Worm (Caenorhabditis elegans): Measurements from ENCODE around the gene fbxa-214.
"Not testable (repeated sequence)": the region's sequence is repeated elsewhere in the genome, so short reads cannot be mapped to it uniquely, and the experiment has no call there.

The fbxa-214 gene

ce11 chrV:6044853-6045594, 24.8 kb downstream of the fbxa-214 start, which contains the start of gene R01B10.3:
Gene R01B10.3, minus strand, starts transcription at chrV:6045129.
- TF ChIP-seq lin-32 (GFP tag; optimal IDR thresholded peaks at IDR 0.05) = no peak
- TF ChIP-seq sem-2 (GFP tag; optimal IDR thresholded peaks at IDR 0.05) = no peak
- TF ChIP-seq blmp-1 (tag; optimal IDR thresholded peaks at IDR 0.05) = no peak
- no peak for TF ChIP-seq elt-3 (tag; optimal IDR thresholded peaks at IDR 0.05)
- no peak for TF ChIP-seq tbx-8 (GFP tag; optimal IDR thresholded peaks at IDR 0.05)
- no peak for TF ChIP-seq lin-13 (tag; optimal IDR thresholded peaks at IDR 0.05)
- no peak for TF ChIP-seq lsy-2 (tag; optimal IDR thresholded peaks at IDR 0.05)
- TF ChIP-seq drap-1 (GFP tag; optimal IDR thresholded peaks at IDR 0.05) = no peak
- no peak for TF ChIP-seq zip-8 (tag; optimal IDR thresholded peaks at IDR 0.05)
- no peak for TF ChIP-seq unc-62 (GFP tag; optimal IDR thresholded peaks at IDR 0.05)
- TF ChIP-seq unc-120 (tag; optimal IDR thresholded peaks at IDR 0.05; ENCODE audit: poor library complexity, severe bottlenecking) = no peak
- TF ChIP-seq mls-2 (tag; optimal IDR thresholded peaks at IDR 0.05) = no peak
- TF ChIP-seq ces-1 (GFP tag; optimal IDR thresholded peaks at IDR 0.05) = no peak
- no peak for TF ChIP-seq flh-1 (GFP tag; optimal IDR thresholded peaks at IDR 0.05)
- TF ChIP-seq nhr-28 (tag; optimal IDR thresholded peaks at IDR 0.05) = no peak
- no peak for TF ChIP-seq ztf-11 (tag; optimal IDR thresholded peaks at IDR 0.05)

- TF ChIP-seq blmp-1 (tag; optimal IDR thresholded peaks at IDR 0.05) = no peak
Measured at ce11 chrV:6044448-6044847, 25.4 kb downstream of the fbxa-214 start.

- peak; percentile 50 for TF ChIP-seq unc-120 (tag; optimal IDR thresholded peaks at IDR 0.05; ENCODE audit: poor library complexity, severe bottlenecking)
- TF ChIP-seq nhr-237 (tag; optimal IDR thresholded peaks at IDR 0.05) = no peak
- peak; percentile 8 for TF ChIP-seq mep-1 (tag; optimal IDR thresholded peaks at IDR 0.05)
- TF ChIP-seq nhr-28 (tag; optimal IDR thresholded peaks at IDR 0.05) = no peak
- no peak for TF ChIP-seq ceh-43 (GFP tag; optimal IDR thresholded peaks at IDR 0.05)
- peak; percentile 24 for TF ChIP-seq ces-1 (GFP tag; optimal IDR thresholded peaks at IDR 0.05)
- TF ChIP-seq mab-5 (tag; optimal IDR thresholded peaks at IDR 0.05) = no peak
- TF ChIP-seq sem-2 (GFP tag; optimal IDR thresholded peaks at IDR 0.05) = no peak
- TF ChIP-seq ceh-83 (GFP tag; optimal IDR thresholded peaks at IDR 0.05) = no peak
- TF ChIP-seq elt-3 (tag; optimal IDR thresholded peaks at IDR 0.05) = no peak
- peak; percentile 71 for TF ChIP-seq pha-4 (tag; optimal IDR thresholded peaks at IDR 0.05)
- peak; percentile 65 for TF ChIP-seq ceh-39 (tag; optimal IDR thresholded peaks at IDR 0.05)
Measured at ce11 chrV:6043275-6044271, 26.3 kb downstream of the fbxa-214 start, which contains the start of gene cpi-2. Gene cpi-2, plus strand, starts transcription at chrV:6044062.

- TF ChIP-seq tbx-8 (GFP tag; optimal IDR thresholded peaks at IDR 0.05) (no peak), cnd-1 (tag; optimal IDR thresholded peaks at IDR 0.05) (no peak), unc-120 (tag; optimal IDR thresholded peaks at IDR 0.05; ENCODE audit: poor library complexity, severe bottlenecking) (no peak), nhr-2 (tag; optimal IDR thresholded peaks at IDR 0.05) (no peak), ceh-39 (tag; optimal IDR thresholded peaks at IDR 0.05) (no peak), pha-4 (tag; optimal IDR thresholded peaks at IDR 0.05) (no peak), mab-5 (tag; optimal IDR thresholded peaks at IDR 0.05) (no peak), drap-1 (GFP tag; optimal IDR thresholded peaks at IDR 0.05) (no peak), unc-39 (tag; optimal IDR thresholded peaks at IDR 0.05) (no peak), M03D4.4 (tag; optimal IDR thresholded peaks at IDR 0.05) (no peak), flh-1 (GFP tag; optimal IDR thresholded peaks at IDR 0.05) (no peak), unc-62 (GFP tag; optimal IDR thresholded peaks at IDR 0.05) (no peak)
Measured at ce11 chrV:6041375-6041774, 28.5 kb downstream of the fbxa-214 start, which contains the start of gene R01B10.2. Gene R01B10.2, minus strand, starts transcription at chrV:6041475.

ce11 chrV:6038405-6039151, 31.3 kb downstream of the fbxa-214 start, which contains the start of gene F29G9.1:
Gene F29G9.1, plus strand, starts transcription at chrV:6039101.
- TF ChIP-seq flh-1, ceh-43, ceh-83 (GFP tag; optimal IDR thresholded peaks at IDR 0.05): not testable (repeated sequence)
